Fruit fly (Drosophila melanogaster) ovary, adult (tissue): ENCODE results near the gene glob1.
"Not testable (repeated sequence)": the region's sequence is repeated elsewhere in the genome, so short reads cannot be mapped to it uniquely, and the experiment has no call there.

Source experiments
- CG17801 ChIP-seq: fragments of 200-800 bp; optimal IDR thresholded peaks from 2 replicates; lab custom pipeline; 2019; ENCODE audit warnings: missing biosample characterization, mild to moderate bottlenecking, missing genetic modification characterization, moderate library complexity; ENCODE audit not compliant: partially characterized antibody

Gene glob1

dm6 chr3R:15920229-15920533 lies 15.7 kb upstream of the glob1 start:
- TF ChIP-seq CG17801 (GFP tag; lab: Kevin White, UChicago), result no peak

dm6 chr3R:15919367-15920228 lies 15.2 kb upstream of the glob1 start:
- TF ChIP-seq CG17801 (GFP tag; lab: Kevin White, UChicago), result no peak

dm6 chr3R:15917907-15918306 lies 13.5 kb upstream of the glob1 start, which contains the start of gene CG45105:
CG45105 (minus strand) TSS chr3R:15918007.
- no peak for TF ChIP-seq CG17801 (GFP tag; lab: Kevin White, UChicago)

dm6 chr3R:15913231-15913630 lies 8.8 kb upstream of the glob1 start:
- TF ChIP-seq CG17801 (GFP tag; lab: Kevin White, UChicago), result no peak

dm6 chr3R:15908098-15908497 lies 3.7 kb upstream of the glob1 start, which contains the start of gene EndoU:
EndoU (plus strand) TSS chr3R:15908398.
- not testable (repeated sequence) for TF ChIP-seq CG17801 (GFP tag; lab: Kevin White, UChicago)

- no peak for TF ChIP-seq CG17801 (GFP tag; lab: Kevin White, UChicago)
Measured at dm6 chr3R:15899650-15900049, 4.8 kb downstream of the glob1 start.

dm6 chr3R:15898302-15898701 lies 6.1 kb downstream of the glob1 start:
- TF ChIP-seq CG17801 (GFP tag; lab: Kevin White, UChicago), result no peak

- no peak for TF ChIP-seq CG17801 (GFP tag; lab: Kevin White, UChicago)
Measured at dm6 chr3R:15895978-15896377, 8.5 kb downstream of the glob1 start, which contains the start of gene CG14877. CG14877 (minus strand) TSS chr3R:15896078.

- TF ChIP-seq CG17801 (GFP tag; lab: Kevin White, UChicago), result no peak
Measured at dm6 chr3R:15891188-15891820, 13.1 kb downstream of the glob1 start.

dm6 chr3R:15875611-15876010 lies 28.8 kb downstream of the glob1 start, which contains the start of gene CG31183:
CG31183 (minus strand) TSS chr3R:15875939.
- no peak for TF ChIP-seq CG17801 (GFP tag; lab: Kevin White, UChicago)

dm6 chr3R:15872829-15873440 lies 31.5 kb downstream of the glob1 start:
- TF ChIP-seq CG17801 (GFP tag; lab: Kevin White, UChicago), result no peak

- no peak for TF ChIP-seq CG17801 (GFP tag; lab: Kevin White, UChicago)
Measured at dm6 chr3R:15859896-15860295, 44.5 kb downstream of the glob1 start, which contains the start of gene CG9632. CG9632 (plus strand) TSS chr3R:15860196.

dm6 chr3R:15857189-15857767 lies 47.2 kb downstream of the glob1 start, which contains the start of gene Hmt-1:
Hmt-1 (minus strand) TSS chr3R:15857470.
- TF ChIP-seq CG17801 (GFP tag; lab: Kevin White, UChicago), result peak; percentile 42

- no peak for TF ChIP-seq CG17801 (GFP tag; lab: Kevin White, UChicago)
Measured at dm6 chr3R:15853347-15853746, 51.1 kb downstream of the glob1 start, which contains the start of gene cv-d. cv-d (minus strand) TSS chr3R:15853581.

dm6 chr3R:15851912-15852311 lies 52.5 kb downstream of the glob1 start:
- no peak for TF ChIP-seq CG17801 (GFP tag; lab: Kevin White, UChicago)
